Fruit fly (Drosophila melanogaster) whole organism, embryonic: Measurements from ENCODE around the gene sky.
A peak's percentile ranks its signal among the peaks of the same experiment; 100 is the strongest.

Experiments
- CG10209 ChIP-seq: fragments of 200-800 bp; sonication (Bioruptor generic); optimal IDR thresholded peaks from 3 replicates; lab custom pipeline; 2017; ENCODE audit warnings: missing biosample characterization, mild to moderate bottlenecking, missing genetic modification characterization, missing genetic modification reagents
- CG1024 ChIP-seq: fragments of 200-800 bp; sonication (Bioruptor generic); IDR thresholded peaks from 2 replicates; pipeline ENCODE4 v1.3.6; 2022; ENCODE audit warnings: missing biosample characterization, missing genetic modification characterization
- CG10321 ChIP-seq: fragments of 200-800 bp; sonication (Bioruptor generic); IDR thresholded peaks from 2 replicates; pipeline ENCODE4 v1.3.6; 2022; ENCODE audit warnings: missing biosample characterization, missing genetic modification characterization
- CG10431 ChIP-seq: fragments of 200-800 bp; sonication (Bioruptor generic); optimal IDR thresholded peaks from 3 replicates; lab custom pipeline; 2018; ENCODE audit warnings: missing biosample characterization, mild to moderate bottlenecking, missing genetic modification characterization
- CG11456 ChIP-seq: fragments of 200-800 bp; sonication (Bioruptor generic); IDR thresholded peaks from 3 replicates; pipeline ENCODE4 v1.3.6; 2022; ENCODE audit warnings: missing biosample characterization, missing genetic modification characterization
- CG13624 ChIP-seq: fragments of 200-800 bp; sonication (Bioruptor generic); optimal IDR thresholded peaks from 2 replicates; lab custom pipeline; 2016; ENCODE audit warnings: missing biosample characterization, missing genetic modification characterization
- CG1529 ChIP-seq: fragments of 200-800 bp; sonication (Bioruptor generic); optimal IDR thresholded peaks from 3 replicates; lab custom pipeline; 2018; ENCODE audit warnings: missing biosample characterization, missing genetic modification characterization
- CG15514 ChIP-seq: fragments of 200-800 bp; sonication (Bioruptor generic); optimal IDR thresholded peaks from 3 replicates; lab custom pipeline; 2017; ENCODE audit warnings: missing biosample characterization, missing genetic modification characterization, mild to moderate bottlenecking, moderate library complexity, missing genetic modification reagents
- CG15696 ChIP-seq: fragments of 200-800 bp; sonication (Bioruptor generic); optimal IDR thresholded peaks from 2 replicates; lab custom pipeline; 2019; ENCODE audit warnings: missing biosample characterization, mild to moderate bottlenecking, missing genetic modification characterization, moderate library complexity
- CG1647 ChIP-seq: fragments of 200-800 bp; sonication (Bioruptor generic); optimal IDR thresholded peaks from 3 replicates; lab custom pipeline; 2016; ENCODE audit warnings: missing biosample characterization, missing genetic modification characterization
- CG17829 ChIP-seq: fragments of 200-800 bp; optimal IDR thresholded peaks from 2 replicates; lab custom pipeline; 2019; ENCODE audit warnings: missing biosample characterization, mild to moderate bottlenecking, missing genetic modification characterization, moderate library complexity
- CG2678 ChIP-seq: fragments of 200-800 bp; sonication (Bioruptor generic); optimal IDR thresholded peaks from 3 replicates; lab custom pipeline; 2019; ENCODE audit warnings: missing biosample characterization, mild to moderate bottlenecking, missing genetic modification characterization, moderate library complexity
- CG2712 ChIP-seq: fragments of 200-800 bp; optimal IDR thresholded peaks from 3 replicates; lab custom pipeline; 2019; ENCODE audit warnings: missing biosample characterization, mild to moderate bottlenecking, missing genetic modification characterization, moderate library complexity
- CG32767 ChIP-seq: fragments of 200-800 bp; sonication (Bioruptor generic); IDR thresholded peaks from 2 replicates; pipeline ENCODE4 v1.3.6; 2022; ENCODE audit warnings: missing biosample characterization, missing genetic modification characterization
- CG32772 ChIP-seq: fragments of 200-800 bp; sonication (Bioruptor generic); IDR thresholded peaks from 2 replicates; pipeline ENCODE4 v1.3.6; 2022; ENCODE audit warnings: missing biosample characterization, missing genetic modification characterization
- CG3281 ChIP-seq: fragments of 200-800 bp; sonication (Bioruptor generic); optimal IDR thresholded peaks from 3 replicates; lab custom pipeline; 2017; ENCODE audit warnings: missing biosample characterization, mild to moderate bottlenecking, missing genetic modification characterization
- CG33213 ChIP-seq: fragments of 200-800 bp; sonication (Bioruptor generic); optimal IDR thresholded peaks from 3 replicates; lab custom pipeline; 2016; ENCODE audit warnings: missing biosample characterization, missing genetic modification characterization
- CG4730 ChIP-seq: fragments of 200-800 bp; sonication (Bioruptor generic); IDR thresholded peaks from 2 replicates; pipeline ENCODE4 v1.3.6; 2022; ENCODE audit warnings: missing biosample characterization, missing genetic modification characterization
- CG4854 ChIP-seq: fragments of 200-800 bp; sonication (Bioruptor generic); optimal IDR thresholded peaks from 2 replicates; lab custom pipeline; 2016; ENCODE audit warnings: missing biosample characterization, missing genetic modification characterization, inconsistent platforms
- CG6689 ChIP-seq: fragments of 200-800 bp; sonication (Bioruptor generic); IDR thresholded peaks from 2 replicates; pipeline ENCODE4 v1.3.6; 2022; ENCODE audit warnings: missing biosample characterization, missing genetic modification characterization
- CG6791 ChIP-seq: fragments of 200-800 bp; sonication (Bioruptor generic); IDR thresholded peaks from 3 replicates; pipeline ENCODE4 v1.3.6; 2022; ENCODE audit warnings: missing biosample characterization, missing genetic modification characterization; ENCODE audit not compliant: partially characterized antibody
- CG8478 ChIP-seq: fragments of >200 bp; optimal IDR thresholded peaks from 2 replicates; lab custom pipeline; 2018
- CG9437 ChIP-seq: fragments of 200-800 bp; sonication (Bioruptor generic); optimal IDR thresholded peaks from 2 replicates; lab custom pipeline; 2018; ENCODE audit warnings: missing biosample characterization, mild to moderate bottlenecking, missing genetic modification characterization
- CG9797 ChIP-seq: fragments of 200-800 bp; sonication (Bioruptor generic); optimal IDR thresholded peaks from 3 replicates; lab custom pipeline; 2018; ENCODE audit warnings: missing biosample characterization, mild to moderate bottlenecking, missing genetic modification characterization
- Eip74EF ChIP-seq, 2 experiments: fragments of 200-800 bp in 1 of 2; fragments of >200 bp in 1 of 2; sonication (Bioruptor generic) in 1 of 2; optimal IDR thresholded peaks; 2 replicates each; lab custom pipeline; 2017 to 2019; ENCODE audit warnings: missing biosample characterization in 2 of 2, missing genetic modification characterization in 2 of 2, mild to moderate bottlenecking in 1 of 2, moderate library complexity in 1 of 2
- Hr3 ChIP-seq: fragments of 200-800 bp; sonication (Bioruptor generic); optimal IDR thresholded peaks from 3 replicates; lab custom pipeline; 2016; ENCODE audit warnings: missing biosample characterization, missing genetic modification characterization
- Myb ChIP-seq: fragments of 200-800 bp; sonication (Bioruptor generic); optimal IDR thresholded peaks from 2 replicates; lab custom pipeline; 2016; ENCODE audit warnings: missing biosample characterization, missing genetic modification characterization
- NK7.1 ChIP-seq: fragments of 200-800 bp; sonication (Bioruptor generic); optimal IDR thresholded peaks from 3 replicates; lab custom pipeline; 2016; ENCODE audit warnings: missing biosample characterization, missing genetic modification characterization
- Ravus ChIP-seq: fragments of 200-800 bp; sonication (Bioruptor generic); IDR thresholded peaks from 2 replicates; pipeline ENCODE4 v1.3.6; 2022; ENCODE audit warnings: missing biosample characterization, missing genetic modification characterization
- amos ChIP-seq: fragments of 200-800 bp; sonication (Bioruptor generic); IDR thresholded peaks from 2 replicates; pipeline ENCODE4 v1.3.6; 2022; ENCODE audit warnings: missing biosample characterization, missing genetic modification characterization; ENCODE audit not compliant: partially characterized antibody
- ara ChIP-seq: fragments of 200-800 bp; sonication (Bioruptor generic); IDR thresholded peaks from 2 replicates; pipeline ENCODE4 v1.3.6; 2022; ENCODE audit warnings: missing biosample characterization, missing genetic modification characterization
- bab2 ChIP-seq: fragments of 200-800 bp; sonication (Bioruptor generic); optimal IDR thresholded peaks from 2 replicates; lab custom pipeline; 2016; ENCODE audit warnings: missing biosample characterization, missing genetic modification characterization
- br ChIP-seq: fragments of >200 bp; optimal IDR thresholded peaks from 2 replicates; lab custom pipeline; 2017
- chn ChIP-seq: fragments of 200-800 bp; sonication (Bioruptor generic); optimal IDR thresholded peaks from 2 replicates; lab custom pipeline; 2016; ENCODE audit warnings: missing biosample characterization, missing genetic modification characterization
- croc ChIP-seq: fragments of 200-800 bp; sonication (Bioruptor generic); conservative IDR thresholded peaks from 3 replicates; pipeline ENCODE4 v1.3.6; 2022; ENCODE audit warnings: missing biosample characterization, missing genetic modification characterization
- dan ChIP-seq: fragments of 200-800 bp; sonication (Bioruptor generic); IDR thresholded peaks from 2 replicates; pipeline ENCODE4 v1.3.6; 2022; ENCODE audit warnings: missing biosample characterization, missing genetic modification characterization
- dmrt11E ChIP-seq: fragments of 200-800 bp; sonication (Bioruptor generic); optimal IDR thresholded peaks from 3 replicates; lab custom pipeline; 2018; ENCODE audit warnings: missing biosample characterization, mild to moderate bottlenecking, missing genetic modification characterization, moderate library complexity
- dmrt99B ChIP-seq: fragments of 200-800 bp; sonication (Bioruptor generic); optimal IDR thresholded peaks from 2 replicates; lab custom pipeline; 2018; ENCODE audit warnings: missing biosample characterization, mild to moderate bottlenecking, missing genetic modification characterization, moderate library complexity
- fd64A ChIP-seq: fragments of 200-800 bp; sonication (Bioruptor generic); optimal IDR thresholded peaks from 3 replicates; lab custom pipeline; 2018; ENCODE audit warnings: missing biosample characterization, mild to moderate bottlenecking, missing genetic modification characterization
- fru ChIP-seq: fragments of >200 bp; optimal IDR thresholded peaks from 2 replicates; lab custom pipeline; 2017
- gem ChIP-seq: fragments of 200-800 bp; sonication (Bioruptor generic); optimal IDR thresholded peaks from 2 replicates; lab custom pipeline; 2019; ENCODE audit warnings: missing biosample characterization, mild to moderate bottlenecking, missing genetic modification characterization, moderate library complexity
- h ChIP-seq: fragments of >200 bp; optimal IDR thresholded peaks from 2 replicates; lab custom pipeline; 2017
- hth ChIP-seq: fragments of >200 bp; optimal IDR thresholded peaks from 2 replicates; lab custom pipeline; 2017; ENCODE audit warnings: inconsistent platforms
- lbe ChIP-seq: fragments of 200-800 bp; sonication (Bioruptor generic); optimal IDR thresholded peaks from 2 replicates; lab custom pipeline; 2016; ENCODE audit warnings: missing biosample characterization, mild to moderate bottlenecking, missing genetic modification characterization
- lmd ChIP-seq: fragments of 200-800 bp; sonication (Bioruptor generic); IDR thresholded peaks from 2 replicates; pipeline ENCODE4 v1.3.6; 2022; ENCODE audit warnings: missing biosample characterization, missing genetic modification characterization
- mld ChIP-seq: fragments of 200-800 bp; sonication (Bioruptor generic); IDR thresholded peaks from 3 replicates; pipeline ENCODE4 v1.3.6; 2022; ENCODE audit warnings: missing biosample characterization, missing genetic modification characterization; ENCODE audit not compliant: partially characterized antibody
- oc ChIP-seq: fragments of 200-800 bp; sonication (Bioruptor generic); optimal IDR thresholded peaks from 2 replicates; lab custom pipeline; 2018; ENCODE audit warnings: missing biosample characterization, mild to moderate bottlenecking, missing genetic modification characterization, moderate library complexity
- org-1 ChIP-seq: fragments of 200-800 bp; sonication (Bioruptor generic); optimal IDR thresholded peaks from 2 replicates; lab custom pipeline; 2017; ENCODE audit warnings: missing biosample characterization, missing genetic modification characterization
- p53 ChIP-seq: fragments of 200-800 bp; sonication (Bioruptor generic); optimal IDR thresholded peaks from 2 replicates; lab custom pipeline; 2016; ENCODE audit warnings: missing biosample characterization, missing genetic modification characterization
- row ChIP-seq: fragments of 200-800 bp; sonication (Bioruptor generic); IDR thresholded peaks from 3 replicates; pipeline ENCODE4 v1.3.6; 2022; ENCODE audit warnings: missing biosample characterization, missing genetic modification characterization
- sima ChIP-seq: fragments of 200-800 bp; sonication (Bioruptor generic); optimal IDR thresholded peaks from 2 replicates; lab custom pipeline; 2016; ENCODE audit warnings: missing biosample characterization, missing genetic modification characterization
- slbo ChIP-seq: fragments of 200-800 bp; sonication (Bioruptor generic); IDR thresholded peaks from 2 replicates; pipeline ENCODE4 v1.3.6; 2022; ENCODE audit warnings: missing biosample characterization, missing genetic modification characterization
- vvl ChIP-seq: fragments of 200-800 bp; sonication (Bioruptor generic); IDR thresholded peaks from 2 replicates; pipeline ENCODE4 v1.3.6; 2022; ENCODE audit warnings: missing biosample characterization, missing genetic modification characterization
- yki ChIP-seq: fragments of >200 bp; optimal IDR thresholded peaks from 3 replicates; lab custom pipeline; 2018

Gene sky

DNA sequence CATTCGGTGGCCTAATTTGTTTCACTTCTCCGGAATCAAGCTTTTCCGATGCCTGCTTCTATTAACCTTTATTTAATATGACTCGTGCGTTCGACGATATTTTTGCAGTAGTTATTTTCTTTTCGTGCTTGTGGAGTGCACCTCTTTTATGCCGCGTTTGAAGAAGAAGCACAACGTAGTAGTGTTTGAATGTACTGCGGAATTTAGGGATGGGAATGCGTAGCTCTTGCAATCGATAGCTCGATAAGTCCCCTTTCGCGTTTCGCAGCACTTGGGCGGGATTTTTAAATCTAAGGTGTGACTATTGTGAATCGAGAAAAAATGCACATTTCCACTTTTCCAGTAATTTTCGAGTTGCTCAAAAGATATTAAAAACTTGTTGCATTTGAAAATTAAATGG, at the start of gene sky, which contains the start of gene CG43739 (continued):
- TF ChIP-seq mld, result peak; percentile 84; the same call in 2 of the 3 replicates
- TF ChIP-seq CG6791, result peak; percentile 91
- no peak for TF ChIP-seq CG8478 (lab: Kevin White, UChicago)
- TF ChIP-seq CG6689, result no peak
- no peak for TF ChIP-seq sima (GFP tag; lab: Kevin White, UChicago)
- peak; percentile 0 for TF ChIP-seq gem (tag; lab: Kevin White, UChicago)
- peak; percentile 4 for TF ChIP-seq CG10209 (GFP tag; lab: Kevin White, UChicago)
- TF ChIP-seq Eip74EF (GFP tag; optimal IDR thresholded peaks at IDR 0.05; lab: Kevin White, UChicago), result no peak
- no peak for TF ChIP-seq dmrt99B (tag; lab: Kevin White, UChicago)
- TF ChIP-seq CG1024 (GFP tag; lab: Robert Waterston, UW), result no peak
- TF ChIP-seq lbe, result peak; percentile 14
- peak; percentile 72 for TF ChIP-seq CG15514
- no peak for TF ChIP-seq br (lab: Kevin White, UChicago)
- TF ChIP-seq h (lab: Kevin White, UChicago), result no peak
- no peak for TF ChIP-seq dan
- TF ChIP-seq ara, result no peak
- TF ChIP-seq CG33213 (GFP tag; lab: Kevin White, UChicago), result peak; percentile 35
- peak; percentile 36 for TF ChIP-seq CG17829
- TF ChIP-seq croc, result no peak
- no peak for TF ChIP-seq dmrt11E
- no peak for TF ChIP-seq NK7.1 (GFP tag; lab: Kevin White, UChicago)
- TF ChIP-seq Hr3 (GFP tag; lab: Kevin White, UChicago), result no peak
- peak; percentile 28 for TF ChIP-seq CG9797 (GFP tag; lab: Kevin White, UChicago)
- 0 out of 2 replicates have a peak, but pooled peaks have one; percentile 6 for TF ChIP-seq lmd (GFP tag; lab: Robert Waterston, UW)
- TF ChIP-seq bab2 (GFP tag; lab: Kevin White, UChicago), result peak; percentile 20
- 0 out of 2 replicates have a peak, but pooled peaks have one; percentile 16 for TF ChIP-seq CG32772 (GFP tag; lab: Robert Waterston, UW)
- TF ChIP-seq CG13624 (GFP tag; lab: Kevin White, UChicago), result peak; percentile 53
- TF ChIP-seq CG10321 (GFP tag; lab: Robert Waterston, UW), result no peak
- TF ChIP-seq CG1529 (GFP tag; lab: Kevin White, UChicago), result no peak
- peak; percentile 46; the same call in 1 of the 3 replicates for TF ChIP-seq CG11456 (GFP tag; lab: Robert Waterston, UW)
- TF ChIP-seq fd64A, result no peak
- TF ChIP-seq CG2678, result no peak
- TF ChIP-seq CG2712 (tag; lab: Kevin White, UChicago), result peak; percentile 36
- TF ChIP-seq CG32767 (GFP tag; lab: Robert Waterston, UW), result no peak
- TF ChIP-seq amos, result peak; percentile 91
- TF ChIP-seq fru (lab: Kevin White, UChicago), result no peak
- no peak for TF ChIP-seq CG4854 (GFP tag; lab: Kevin White, UChicago)
- TF ChIP-seq chn, result peak; percentile 16
- TF ChIP-seq CG15696 (tag; lab: Kevin White, UChicago), result no peak
- TF ChIP-seq CG4730 (GFP tag; lab: Robert Waterston, UW), result no peak
- TF ChIP-seq Ravus (GFP tag; lab: Robert Waterston, UW), result no peak
- peak; percentile 89 for TF ChIP-seq CG9437
- no peak for TF ChIP-seq hth
- no peak for TF ChIP-seq p53
- TF ChIP-seq Myb (GFP tag; lab: Kevin White, UChicago), result peak; percentile 38
- peak; percentile 48 for TF ChIP-seq vvl (GFP tag; lab: Robert Waterston, UW)
- TF ChIP-seq row (GFP tag; lab: Robert Waterston, UW), result peak; percentile 47; the same call in 2 of the 3 replicates
- TF ChIP-seq slbo (GFP tag; lab: Robert Waterston, UW), result peak; percentile 73
- no peak for TF ChIP-seq CG10431 (GFP tag; lab: Kevin White, UChicago)
- TF ChIP-seq org-1 (GFP tag; lab: Kevin White, UChicago), result no peak
- no peak for TF ChIP-seq oc (tag; lab: Kevin White, UChicago)
- no peak for TF ChIP-seq CG3281 (GFP tag; lab: Kevin White, UChicago)
- TF ChIP-seq yki (lab: Kevin White, UChicago), result no peak
- no peak for TF ChIP-seq CG1647
